Worm (Caenorhabditis elegans) whole organism, L1 larva: ENCODE measurements around the gene ZK1320.9.
A peak's percentile ranks its signal among the peaks of the same experiment; 100 is the strongest.

Source experiments
- C16A3.4 ChIP-seq: fragments of 150-350 bp; optimal IDR thresholded peaks from 2 replicates; lab custom pipeline; 2014; ENCODE audit warnings: missing biosample characterization, missing genetic modification characterization
- C34B4.2 ChIP-seq: sonication (generic microtip); optimal IDR thresholded peaks from 2 replicates; lab custom pipeline; 2017; ENCODE audit warnings: mild to moderate bottlenecking, missing genetic modification characterization, missing compliant biosample characterization
- F16B12.6 ChIP-seq: fragments of 150-350 bp; optimal IDR thresholded peaks from 2 replicates; lab custom pipeline; 2014; ENCODE audit warnings: missing biosample characterization, missing genetic modification characterization
- aha-1 ChIP-seq: fragments of 150-350 bp; optimal IDR thresholded peaks from 2 replicates; lab custom pipeline; 2014; ENCODE audit warnings: missing biosample characterization, missing genetic modification characterization
- aly-2 ChIP-seq: fragments of 150-350 bp; optimal IDR thresholded peaks from 2 replicates; lab custom pipeline; 2014; ENCODE audit warnings: missing biosample characterization, missing genetic modification characterization
- ama-1 ChIP-seq: fragments of 150-350 bp; optimal IDR thresholded peaks from 2 replicates; lab custom pipeline; 2014
- ceh-8 ChIP-seq: fragments of 200-800 bp; sonication (Bioruptor generic); optimal IDR thresholded peaks from 2 replicates; lab custom pipeline; 2018; ENCODE audit warnings: mild to moderate bottlenecking, missing genetic modification characterization, moderate library complexity, missing compliant biosample characterization
- ceh-82 ChIP-seq, 3 experiments: fragments of 150-350 bp in 1 of 3; sonication (generic microtip) in 2 of 3; optimal IDR thresholded peaks; 2 replicates each; lab custom pipeline; 2014 to 2017; ENCODE audit warnings: missing biosample characterization in 3 of 3, missing genetic modification characterization in 3 of 3
- ces-1 ChIP-seq: fragments of 150-350 bp; optimal IDR thresholded peaks from 2 replicates; lab custom pipeline; 2014; ENCODE audit warnings: missing biosample characterization, missing genetic modification reagents, missing genetic modification characterization
- dpl-1 ChIP-seq, 3 experiments: fragments of 150-350 bp in 2 of 3; sonication (generic microtip) in 1 of 3; optimal IDR thresholded peaks; 2 replicates each; lab custom pipeline; 2014 to 2017; ENCODE audit warnings: missing biosample characterization in 3 of 3, missing genetic modification characterization in 3 of 3, missing genetic modification reagents in 3 of 3
- dsc-1 ChIP-seq: sonication (generic microtip); optimal IDR thresholded peaks from 2 replicates; lab custom pipeline; 2016; ENCODE audit warnings: mild to moderate bottlenecking, missing genetic modification characterization, missing compliant biosample characterization
- efl-1 ChIP-seq, 4 experiments: fragments of 150-350 bp; optimal IDR thresholded peaks in 3 of 4; peaks in 1 of 4; 1 replicate in 1 of 4; 2 replicates in 3 of 4; lab custom pipeline; 2014; ENCODE audit warnings: missing biosample characterization in 2 of 4, missing genetic modification characterization in 2 of 4, missing genetic modification reagents in 2 of 4
- egl-27 ChIP-seq, 2 experiments: fragments of 150-350 bp in 1 of 2; sonication (generic microtip); optimal IDR thresholded peaks; 3 replicates each; lab custom pipeline; 2017 to 2018; ENCODE audit warnings: missing biosample characterization in 2 of 2, missing genetic modification characterization in 2 of 2, missing genetic modification reagents in 2 of 2
- elt-2 ChIP-seq: sonication (generic microtip); optimal IDR thresholded peaks from 2 replicates; lab custom pipeline; 2016; ENCODE audit warnings: missing genetic modification characterization, mild to moderate bottlenecking, inconsistent platforms, missing compliant biosample characterization, missing genetic modification reagents
- ets-5 ChIP-seq: fragments of 200-800 bp; sonication (Bioruptor generic); IDR thresholded peaks from 2 replicates; pipeline ENCODE4 v1.3.6; 2022; ENCODE audit warnings: missing genetic modification characterization, missing compliant biosample characterization
- fos-1 ChIP-seq: fragments of 150-350 bp; optimal IDR thresholded peaks from 2 replicates; lab custom pipeline; 2014; ENCODE audit warnings: missing biosample characterization, missing genetic modification characterization
- grh-1 ChIP-seq: fragments of 200-800 bp; sonication (Bioruptor generic); IDR thresholded peaks from 2 replicates; pipeline ENCODE4 v1.3.6; 2022; ENCODE audit warnings: missing genetic modification reagents, missing genetic modification characterization, missing compliant biosample characterization
- hlh-17 ChIP-seq: fragments of 200-800 bp; sonication (Bioruptor generic); optimal IDR thresholded peaks from 2 replicates; lab custom pipeline; 2018; ENCODE audit warnings: missing genetic modification characterization, mild to moderate bottlenecking, missing compliant biosample characterization, moderate library complexity, borderline replicate concordance
- hlh-4 ChIP-seq: sonication (generic microtip); optimal IDR thresholded peaks from 2 replicates; lab custom pipeline; 2016; ENCODE audit warnings: mild to moderate bottlenecking, missing genetic modification characterization, missing compliant biosample characterization
- hpl-2 ChIP-seq: fragments of 150-350 bp; optimal IDR thresholded peaks from 2 replicates; lab custom pipeline; 2014; ENCODE audit warnings: missing biosample characterization, missing genetic modification reagents, missing genetic modification characterization
- irx-1 ChIP-seq: sonication (generic microtip); optimal IDR thresholded peaks from 2 replicates; lab custom pipeline; 2016; ENCODE audit warnings: missing genetic modification characterization, missing compliant biosample characterization
- isw-1 ChIP-seq: fragments of 200-800 bp; sonication (Bioruptor generic); IDR thresholded peaks from 2 replicates; pipeline ENCODE4 v1.3.6; 2022; ENCODE audit warnings: missing genetic modification characterization, missing compliant biosample characterization
- jun-1 ChIP-seq: fragments of 150-350 bp; optimal IDR thresholded peaks from 2 replicates; lab custom pipeline; 2014; ENCODE audit warnings: missing biosample characterization, missing genetic modification reagents, missing genetic modification characterization
- lin-13 ChIP-seq: fragments of 150-350 bp; optimal IDR thresholded peaks from 2 replicates; lab custom pipeline; 2014; ENCODE audit warnings: missing biosample characterization, missing genetic modification reagents, missing genetic modification characterization
- lin-14 ChIP-seq: fragments of 200-800 bp; sonication (Bioruptor generic); optimal IDR thresholded peaks from 2 replicates; lab custom pipeline; 2018; ENCODE audit warnings: mild to moderate bottlenecking, missing genetic modification characterization, moderate library complexity, missing compliant biosample characterization
- lin-15B ChIP-seq: fragments of 150-350 bp; sonication (generic microtip); optimal IDR thresholded peaks from 3 replicates; lab custom pipeline; 2014; ENCODE audit warnings: missing biosample characterization, missing genetic modification characterization
- lin-35 ChIP-seq, 2 experiments: fragments of 150-350 bp; optimal IDR thresholded peaks; 2 replicates each; lab custom pipeline; 2014; ENCODE audit warnings: missing biosample characterization in 2 of 2, missing genetic modification characterization in 2 of 2, missing genetic modification reagents in 2 of 2
- lin-39 ChIP-seq: fragments of 150-350 bp; optimal IDR thresholded peaks from 2 replicates; lab custom pipeline; 2014; ENCODE audit warnings: missing biosample characterization, missing genetic modification reagents, missing genetic modification characterization
- lsy-2 ChIP-seq, 2 experiments: fragments of 150-350 bp; optimal IDR thresholded peaks; 2 replicates each; lab custom pipeline; 2014; ENCODE audit warnings: missing biosample characterization in 2 of 2, missing genetic modification characterization in 2 of 2
- mab-9 ChIP-seq: fragments of 200-800 bp; sonication (Bioruptor generic); IDR thresholded peaks from 2 replicates; pipeline ENCODE4 v1.3.6; 2022; ENCODE audit warnings: missing genetic modification reagents, missing genetic modification characterization, missing compliant biosample characterization
- mep-1 ChIP-seq: fragments of 150-350 bp; optimal IDR thresholded peaks from 2 replicates; lab custom pipeline; 2014; ENCODE audit warnings: missing biosample characterization, missing genetic modification characterization
- nhr-11 ChIP-seq: fragments of 150-350 bp; optimal IDR thresholded peaks from 2 replicates; lab custom pipeline; 2014; ENCODE audit warnings: missing biosample characterization, missing genetic modification characterization
- nhr-20 ChIP-seq: sonication (generic microtip); optimal IDR thresholded peaks from 2 replicates; lab custom pipeline; 2016; ENCODE audit warnings: mild to moderate bottlenecking, missing genetic modification characterization, missing compliant biosample characterization
- nhr-237 ChIP-seq: fragments of 150-350 bp; optimal IDR thresholded peaks from 2 replicates; lab custom pipeline; 2014; ENCODE audit warnings: missing biosample characterization, missing genetic modification characterization
- nhr-76 ChIP-seq: sonication (generic microtip); optimal IDR thresholded peaks from 2 replicates; lab custom pipeline; 2017; ENCODE audit warnings: missing biosample characterization, missing genetic modification characterization
- nhr-77 ChIP-seq: fragments of 150-350 bp; optimal IDR thresholded peaks from 2 replicates; lab custom pipeline; 2014; ENCODE audit warnings: missing biosample characterization, missing genetic modification characterization
- nhr-84 ChIP-seq: sonication (generic microtip); optimal IDR thresholded peaks from 2 replicates; lab custom pipeline; 2017; ENCODE audit warnings: missing biosample characterization, missing genetic modification characterization
- nhr-90 ChIP-seq: sonication (generic microtip); optimal IDR thresholded peaks from 2 replicates; lab custom pipeline; 2016; ENCODE audit warnings: mild to moderate bottlenecking, missing genetic modification characterization, missing compliant biosample characterization; ENCODE audit not compliant: poor library complexity
- pag-3 ChIP-seq: sonication (generic microtip); optimal IDR thresholded peaks from 2 replicates; lab custom pipeline; 2017; ENCODE audit warnings: missing genetic modification characterization, mild to moderate bottlenecking, missing compliant biosample characterization, antibody characterized with exemption, borderline replicate concordance; ENCODE audit not compliant: insufficient read depth
- pqm-1 ChIP-seq: sonication (generic microtip); optimal IDR thresholded peaks from 3 replicates; lab custom pipeline; 2017; ENCODE audit warnings: missing biosample characterization, missing genetic modification characterization
- snpc-4 ChIP-seq: fragments of 150-350 bp; optimal IDR thresholded peaks from 2 replicates; lab custom pipeline; 2014; ENCODE audit warnings: missing biosample characterization, missing genetic modification characterization
- snu-23 ChIP-seq: sonication (generic microtip); optimal IDR thresholded peaks from 2 replicates; lab custom pipeline; 2016; ENCODE audit warnings: missing genetic modification characterization, missing compliant biosample characterization
- sptf-1 ChIP-seq: fragments of 150-350 bp; optimal IDR thresholded peaks from 2 replicates; lab custom pipeline; 2014; ENCODE audit warnings: missing biosample characterization, missing genetic modification characterization
- swsn-7 ChIP-seq: sonication (generic microtip); optimal IDR thresholded peaks from 2 replicates; lab custom pipeline; 2016; ENCODE audit warnings: missing genetic modification characterization, missing compliant biosample characterization
- tbx-2 ChIP-seq: sonication (generic microtip); optimal IDR thresholded peaks from 2 replicates; lab custom pipeline; 2016; ENCODE audit warnings: missing genetic modification characterization, missing compliant biosample characterization
- unc-130 ChIP-seq: fragments of 150-350 bp; optimal IDR thresholded peaks from 2 replicates; lab custom pipeline; 2017; ENCODE audit warnings: missing biosample characterization, missing genetic modification characterization, inconsistent platforms
- unc-30 ChIP-seq: sonication (generic microtip); optimal IDR thresholded peaks from 2 replicates; lab custom pipeline; 2017; ENCODE audit warnings: missing biosample characterization, missing genetic modification characterization
- unc-86 ChIP-seq: sonication (generic microtip); optimal IDR thresholded peaks from 2 replicates; lab custom pipeline; 2016; ENCODE audit warnings: missing genetic modification characterization, missing compliant biosample characterization
- vab-15 ChIP-seq: sonication (generic microtip); optimal IDR thresholded peaks from 2 replicates; lab custom pipeline; 2017; ENCODE audit warnings: missing genotype, mild to moderate bottlenecking, missing genetic modification characterization, missing compliant biosample characterization
- xbp-1 ChIP-seq: sonication (generic microtip); optimal IDR thresholded peaks from 2 replicates; lab custom pipeline; 2016; ENCODE audit warnings: missing genetic modification characterization, missing compliant biosample characterization
- zag-1 ChIP-seq: fragments of 150-350 bp; optimal IDR thresholded peaks from 2 replicates; lab custom pipeline; 2014; ENCODE audit warnings: missing biosample characterization, missing genetic modification characterization
- zip-4 ChIP-seq: fragments of 200-800 bp; sonication (Bioruptor generic); optimal IDR thresholded peaks from 2 replicates; lab custom pipeline; 2018; ENCODE audit warnings: mild to moderate bottlenecking, missing genetic modification characterization, moderate library complexity, missing compliant biosample characterization
- ztf-4 ChIP-seq: fragments of 150-350 bp; optimal IDR thresholded peaks from 2 replicates; lab custom pipeline; 2014; ENCODE audit warnings: missing biosample characterization, missing genetic modification characterization

ZK1320.9 gene

ce11 chrII:9686663-9687193 is at the start of gene ZK1320.9:
ZK1320.9 (minus strand) TSS chrII:9686713.
- TF ChIP-seq xbp-1 (peak; percentile 24), C34B4.2 (tag; lab: Kevin White, UChicago) (no peak), dsc-1 (tag; lab: Kevin White, UChicago) (no peak), nhr-237 (tag; lab: Kevin White, UChicago) (peak; percentile 0), hpl-2 (GFP tag; lab: Kevin White, UChicago) (no peak), C16A3.4 (no peak), snu-23 (GFP tag; lab: Kevin White, UChicago) (peak; percentile 44), aly-2 (no peak), ceh-8 (GFP tag; lab: Kevin White, UChicago) (no peak), lin-14 (peak; percentile 50), isw-1 (GFP tag; lab: Robert Waterston, UW) (no peak), vab-15 (tag; lab: Kevin White, UChicago) (no peak), F16B12.6 (tag; lab: Kevin White, UChicago) (no peak), snpc-4 (no peak), unc-130 (tag; lab: Kevin White, UChicago) (no peak), tbx-2 (tag; lab: Kevin White, UChicago) (no peak), hlh-17 (GFP tag; lab: Kevin White, UChicago) (no peak), hlh-4 (tag; lab: Kevin White, UChicago) (no peak), pqm-1 (no peak), lin-15B (tag; lab: Kevin White, UChicago) (peak; percentile 7), efl-1 (optimal IDR thresholded peaks at IDR 0.05; lab: Kevin White, UChicago) (peak; percentile 39 to 50), efl-1 (GFP tag; optimal IDR thresholded peaks at IDR 0.05 in 1 of 2; lab: Kevin White, UChicago) (peak; percentile 58 to 74), lin-39 (tag; lab: Kevin White, UChicago) (no peak), ama-1 (lab: Kevin White, UChicago) (no peak), ceh-82 (tag; optimal IDR thresholded peaks at IDR 0.05; lab: Kevin White, UChicago) (peak in 1 of 3 experiments; percentile 10), egl-27 (tag; optimal IDR thresholded peaks at IDR 0.05; lab: Kevin White, UChicago) (no peak), zag-1 (tag; lab: Kevin White, UChicago) (no peak), ces-1 (GFP tag; lab: Kevin White, UChicago) (no peak), lin-35 (GFP tag; optimal IDR thresholded peaks at IDR 0.05; lab: Kevin White, UChicago) (peak; percentile 40 to 48), nhr-90 (tag; lab: Kevin White, UChicago) (no peak), nhr-84 (tag; lab: Kevin White, UChicago) (no peak), fos-1 (tag; lab: Kevin White, UChicago) (no peak), lin-13 (GFP tag; lab: Kevin White, UChicago) (no peak), nhr-76 (tag; lab: Kevin White, UChicago) (no peak), nhr-11 (tag; lab: Kevin White, UChicago) (peak; percentile 3), unc-86 (no peak), nhr-77 (tag; lab: Kevin White, UChicago) (peak; percentile 62), zip-4 (GFP tag; lab: Kevin White, UChicago) (no peak), aha-1 (tag; lab: Kevin White, UChicago) (no peak), jun-1 (tag; lab: Kevin White, UChicago) (no peak), nhr-20 (tag; lab: Kevin White, UChicago) (peak; percentile 83), dpl-1 (GFP tag; optimal IDR thresholded peaks at IDR 0.05; lab: Kevin White, UChicago) (peak; percentile 33 to 59 (median 48)), grh-1 (no peak), mab-9 (no peak), pag-3 (tag; lab: Kevin White, UChicago) (no peak), irx-1 (tag; lab: Kevin White, UChicago) (no peak), sptf-1 (tag; lab: Kevin White, UChicago) (no peak), ets-5 (GFP tag; lab: Robert Waterston, UW) (no peak), elt-2 (tag; lab: Kevin White, UChicago) (no peak), unc-30 (tag; lab: Kevin White, UChicago) (no peak), lsy-2 (tag; optimal IDR thresholded peaks at IDR 0.05; lab: Kevin White, UChicago) (peak; percentile 28 to 51), ztf-4 (tag; lab: Kevin White, UChicago) (no peak), swsn-7 (tag; lab: Kevin White, UChicago) (peak; percentile 24), mep-1 (tag; lab: Kevin White, UChicago) (peak; percentile 67)
